Worm (Caenorhabditis elegans): ENCODE measurements around the gene actl-1.
A peak's percentile ranks its signal among the peaks of the same experiment; 100 is the strongest.

- TF ChIP-seq egl-27 (tag; optimal IDR thresholded peaks at IDR 0.05) (no peak), sdz-12 (GFP tag; optimal IDR thresholded peaks at IDR 0.05) (no peak), nhr-76 (tag; optimal IDR thresholded peaks at IDR 0.05) (no peak), lin-15B (tag; optimal IDR thresholded peaks at IDR 0.05) (no peak), F49E8.2 (tag; optimal IDR thresholded peaks at IDR 0.05; ENCODE audit: borderline replicate concordance) (no peak), unc-130 (GFP tag; optimal IDR thresholded peaks at IDR 0.05) (no peak), nhr-28 (tag; optimal IDR thresholded peaks at IDR 0.05) (peak; percentile 60), hlh-30 (tag; optimal IDR thresholded peaks at IDR 0.05; ENCODE audit: insufficient read depth) (no peak), nhr-25 (tag; optimal IDR thresholded peaks at IDR 0.05; ENCODE audit: borderline replicate concordance, insufficient read depth) (no peak), unc-62 (GFP tag; optimal IDR thresholded peaks at IDR 0.05 in 1 of 2) (no peak), unc-62 (tag; optimal IDR thresholded peaks at IDR 0.05) (no peak)
These were observed 43.1 kb downstream of the actl-1 start, which contains the start of gene pept-1 for ce11 chrX:6456567-6456966.

Data from whole organism, L4 larva.